Fruit fly (Drosophila melanogaster): ENCODE measurements around the gene CG17147.

The CG17147 gene

dm6 chr3L:20194731-20195130 lies 29.0 kb upstream of the CG17147 start (continued):
- no peak for TF ChIP-seq CG18619 (GFP tag; optimal IDR thresholded peaks at IDR 0.05)
- TF ChIP-seq Spps (tag; optimal IDR thresholded peaks at IDR 0.05) = no peak
- TF ChIP-seq CG11695 (GFP tag; IDR thresholded peaks at IDR 0.05) = 0 out of 3 replicates have a peak, but pooled peaks have one; percentile 34
- 0 out of 2 replicates have a peak, but pooled peaks have one; percentile 22 for TF ChIP-seq CG14667 (GFP tag; IDR thresholded peaks at IDR 0.05)
- no peak for TF ChIP-seq ab (GFP tag; optimal IDR thresholded peaks at IDR 0.05)
- TF ChIP-seq Awh (GFP tag; IDR thresholded peaks at IDR 0.05) = no peak
- TF ChIP-seq lov (optimal IDR thresholded peaks at IDR 0.05) = no peak
- 0 out of 3 replicates have a peak, but pooled peaks have one; percentile 17 for TF ChIP-seq lov (GFP tag; IDR thresholded peaks at IDR 0.05)
- no peak for TF ChIP-seq Elba2 (GFP tag; optimal IDR thresholded peaks at IDR 0.05)
- TF ChIP-seq CG31388 (GFP tag; optimal IDR thresholded peaks at IDR 0.05) = no peak
- no peak for TF ChIP-seq CG10147 (GFP tag; optimal IDR thresholded peaks at IDR 0.05)
- peak; percentile 66 for TF ChIP-seq sens (GFP tag)
- TF ChIP-seq scrt (GFP tag; optimal IDR thresholded peaks at IDR 0.05) = no peak
- peak; percentile 47 for TF ChIP-seq ind (GFP tag; optimal IDR thresholded peaks at IDR 0.05)
- no peak for TF ChIP-seq gcm2 (GFP tag; optimal IDR thresholded peaks at IDR 0.05)
- peak; percentile 64 for TF ChIP-seq CG14441 (GFP tag; IDR thresholded peaks at IDR 0.05)
- TF ChIP-seq insv (GFP tag; optimal IDR thresholded peaks at IDR 0.05) = no peak
- TF ChIP-seq D (optimal IDR thresholded peaks at IDR 0.05) = no peak
- TF ChIP-seq D (GFP tag; optimal IDR thresholded peaks at IDR 0.05) = no peak
- TF ChIP-seq maf-S (GFP tag; optimal IDR thresholded peaks at IDR 0.05) = no peak
- peak; percentile 33 for TF ChIP-seq bcd (GFP tag; optimal IDR thresholded peaks at IDR 0.05)
- TF ChIP-seq ci (GFP tag; IDR thresholded peaks at IDR 0.05) = 0 out of 3 replicates have a peak, but pooled peaks have one; percentile 29
- TF ChIP-seq zen2 (GFP tag; IDR thresholded peaks at IDR 0.05; ENCODE audit: partially characterized antibody) = no peak
- no peak for TF ChIP-seq ro (GFP tag; IDR thresholded peaks at IDR 0.05)
- TF ChIP-seq Blimp-1 (GFP tag; optimal IDR thresholded peaks at IDR 0.05) = peak; percentile 37
- no peak for TF ChIP-seq h (optimal IDR thresholded peaks at IDR 0.05)
- no peak for TF ChIP-seq hth (optimal IDR thresholded peaks at IDR 0.05)
- no peak for TF ChIP-seq CG2116 (GFP tag; optimal IDR thresholded peaks at IDR 0.05)
- no peak for TF ChIP-seq CG4328 (GFP tag; optimal IDR thresholded peaks at IDR 0.05)
- TF ChIP-seq H15 (GFP tag; IDR thresholded peaks at IDR 0.05) = 0 out of 3 replicates have a peak, but pooled peaks have one; percentile 38
- TF ChIP-seq ash1 (GFP tag; optimal IDR thresholded peaks at IDR 0.05) = no peak
- no peak for TF ChIP-seq CG31441 (GFP tag; IDR thresholded peaks at IDR 0.05)
- TF ChIP-seq kay (GFP tag; optimal IDR thresholded peaks at IDR 0.05) = no peak
- no peak for TF ChIP-seq BtbVII (GFP tag; optimal IDR thresholded peaks at IDR 0.05)
- TF ChIP-seq CG13287 (GFP tag; IDR thresholded peaks at IDR 0.05; ENCODE audit: partially characterized antibody) = no peak
- TF ChIP-seq TFAM (GFP tag; optimal IDR thresholded peaks at IDR 0.05) = no peak
- TF ChIP-seq crp (GFP tag; optimal IDR thresholded peaks at IDR 0.05) = no peak
- no peak for TF ChIP-seq CG13775 (GFP tag; optimal IDR thresholded peaks at IDR 0.05)
- no peak for TF ChIP-seq CG2202 (tag; optimal IDR thresholded peaks at IDR 0.05)
- no peak for TF ChIP-seq CG15073 (GFP tag; optimal IDR thresholded peaks at IDR 0.05)
- peak; percentile 41 for TF ChIP-seq dmrt11E (tag; optimal IDR thresholded peaks at IDR 0.05)
- no peak for TF ChIP-seq CG33213 (GFP tag; optimal IDR thresholded peaks at IDR 0.05)
- TF ChIP-seq CG43689 (GFP tag; IDR thresholded peaks at IDR 0.05) = no peak
- no peak for TF ChIP-seq CG15696 (tag; optimal IDR thresholded peaks at IDR 0.05)
- no peak for TF ChIP-seq oc (tag; optimal IDR thresholded peaks at IDR 0.05)
- TF ChIP-seq D19A (tag; optimal IDR thresholded peaks at IDR 0.05) = no peak
- no peak for TF ChIP-seq YL-1 (GFP tag; optimal IDR thresholded peaks at IDR 0.05)
- no peak for TF ChIP-seq bigmax (GFP tag; optimal IDR thresholded peaks at IDR 0.05)
- no peak for TF ChIP-seq wek (GFP tag; optimal IDR thresholded peaks at IDR 0.05)
- TF ChIP-seq toy (GFP tag; IDR thresholded peaks at IDR 0.05) = no peak
- peak; percentile 14 for TF ChIP-seq CG12071 (GFP tag; optimal IDR thresholded peaks at IDR 0.05)
- TF ChIP-seq sqz (GFP tag; optimal IDR thresholded peaks at IDR 0.05) = no peak
- no peak for TF ChIP-seq da (GFP tag; optimal IDR thresholded peaks at IDR 0.05)

Measured in whole organism, embryonic.